ENCODE assay signal across 5 fruit fly cellular contexts in genomic region chr4:982791-983407, dm6.
TF ChIP-seq lines count a peak whose summit lies in the region.

No protein-coding gene starts in this region.

- TF ChIP-seq CTCF in whole organism, embryonic (GFP tag; optimal IDR thresholded peaks at IDR 0.05; lab: Kevin White, UChicago), result peak; percentile 36

TF ChIP-seq in whole organism, adult, 20 proteins besides CTCF, POLR2A, EP300 and RAD21:
- TF ChIP-seq CG7045 (GFP tag; optimal IDR thresholded peaks at IDR 0.05; lab: Kevin White, UChicago) (no peak), CG33017 (tag; optimal IDR thresholded peaks at IDR 0.05; lab: Kevin White, UChicago) (no peak), CG5204 (GFP tag; optimal IDR thresholded peaks at IDR 0.05; lab: Kevin White, UChicago) (no peak), tj (GFP tag; optimal IDR thresholded peaks at IDR 0.05; lab: Kevin White, UChicago) (no peak), kay (GFP tag; lab: Kevin White, UChicago; ENCODE audit: borderline replicate concordance) (peak; percentile 71), CG1620 (GFP tag; optimal IDR thresholded peaks at IDR 0.05; lab: Kevin White, UChicago) (no peak)

TF ChIP-seq in whole organism, embryonic, 481 proteins besides CTCF, POLR2A, EP300 and RAD21 (continues in another document):
- peak; percentile 53 for TF ChIP-seq CG17568 (GFP tag; optimal IDR thresholded peaks at IDR 0.05; lab: Kevin White, UChicago)
- peak; percentile 70 for TF ChIP-seq Asciz (GFP tag; optimal IDR thresholded peaks at IDR 0.05; lab: Kevin White, UChicago)
- TF ChIP-seq Abd-B (GFP tag; optimal IDR thresholded peaks at IDR 0.05; lab: Kevin White, UChicago), result no peak
- peak; percentile 77 for TF ChIP-seq PHDP (tag; optimal IDR thresholded peaks at IDR 0.05; lab: Kevin White, UChicago)
- TF ChIP-seq CG10366 (GFP tag; IDR thresholded peaks at IDR 0.05; lab: Robert Waterston, UW), result no peak
- peak; percentile 80 for TF ChIP-seq CG8924 (tag; optimal IDR thresholded peaks at IDR 0.05; lab: Kevin White, UChicago)
- no peak for TF ChIP-seq jigr1 (GFP tag; IDR thresholded peaks at IDR 0.05; lab: Robert Waterston, UW)
- TF ChIP-seq al (GFP tag; IDR thresholded peaks at IDR 0.05; lab: Robert Waterston, UW), result no peak
- peak; percentile 3 for TF ChIP-seq CG15073 (GFP tag; optimal IDR thresholded peaks at IDR 0.05; lab: Kevin White, UChicago)
- peak; percentile 72 for TF ChIP-seq bab2 (GFP tag; optimal IDR thresholded peaks at IDR 0.05; lab: Kevin White, UChicago)
- peak; percentile 58 for TF ChIP-seq CG11723 (GFP tag; optimal IDR thresholded peaks at IDR 0.05; lab: Kevin White, UChicago)
- TF ChIP-seq CG2202 (tag; optimal IDR thresholded peaks at IDR 0.05; lab: Kevin White, UChicago), result peak; percentile 55
- TF ChIP-seq CG6175 (GFP tag; IDR thresholded peaks at IDR 0.05; lab: Robert Waterston, UW), result no peak
- peak; percentile 63 for TF ChIP-seq Dad (GFP tag; optimal IDR thresholded peaks at IDR 0.05; lab: Kevin White, UChicago)
- 0 out of 2 replicates have a peak, but pooled peaks have one; percentile 18 for TF ChIP-seq CG4360 (GFP tag; IDR thresholded peaks at IDR 0.05; lab: Robert Waterston, UW)
- TF ChIP-seq fd3F (GFP tag; optimal IDR thresholded peaks at IDR 0.05; lab: Kevin White, UChicago), result peak; percentile 38
- TF ChIP-seq Hr3 (GFP tag; optimal IDR thresholded peaks at IDR 0.05; lab: Kevin White, UChicago), result peak; percentile 67
- TF ChIP-seq Usf (GFP tag; optimal IDR thresholded peaks at IDR 0.05; lab: Kevin White, UChicago), result no peak
- no peak for TF ChIP-seq cas (GFP tag; IDR thresholded peaks at IDR 0.05; lab: Robert Waterston, UW)
- peak; percentile 85 for TF ChIP-seq CG12391 (tag; optimal IDR thresholded peaks at IDR 0.05; lab: Kevin White, UChicago)
- peak; percentile 65 for TF ChIP-seq Hsf (GFP tag; optimal IDR thresholded peaks at IDR 0.05; lab: Kevin White, UChicago)
- TF ChIP-seq Nf-YB (GFP tag; optimal IDR thresholded peaks at IDR 0.05; lab: Kevin White, UChicago), result peak; percentile 61

TF ChIP-seq in whole organism, prepupa, 60 proteins besides CTCF, POLR2A, EP300 and RAD21 (continues in another document):
- peak; percentile 13 for TF ChIP-seq CG8632 (GFP tag; optimal IDR thresholded peaks at IDR 0.05; lab: Kevin White, UChicago)
- peak; percentile 29 for TF ChIP-seq OdsH (GFP tag; optimal IDR thresholded peaks at IDR 0.05; lab: Kevin White, UChicago)
- TF ChIP-seq CG7368 (GFP tag; optimal IDR thresholded peaks at IDR 0.05; lab: Kevin White, UChicago), result no peak
- TF ChIP-seq Lpt (GFP tag; optimal IDR thresholded peaks at IDR 0.05; lab: Kevin White, UChicago), result no peak
- TF ChIP-seq vri (GFP tag; optimal IDR thresholded peaks at IDR 0.05; lab: Kevin White, UChicago), result peak; percentile 21
- TF ChIP-seq CG9139 (GFP tag; optimal IDR thresholded peaks at IDR 0.05; lab: Kevin White, UChicago), result no peak
- no peak for TF ChIP-seq fd59A (GFP tag; optimal IDR thresholded peaks at IDR 0.05; lab: Kevin White, UChicago)
- no peak for TF ChIP-seq spab (GFP tag; optimal IDR thresholded peaks at IDR 0.05; lab: Kevin White, UChicago)
- no peak for TF ChIP-seq dsx (GFP tag; optimal IDR thresholded peaks at IDR 0.05; lab: Kevin White, UChicago; ENCODE audit: poor library complexity, severe bottlenecking)
- TF ChIP-seq ss (GFP tag; optimal IDR thresholded peaks at IDR 0.05; lab: Kevin White, UChicago), result no peak
- no peak for TF ChIP-seq net (GFP tag; optimal IDR thresholded peaks at IDR 0.05; lab: Kevin White, UChicago)
- no peak for TF ChIP-seq CG32006 (GFP tag; optimal IDR thresholded peaks at IDR 0.05; lab: Kevin White, UChicago)
- no peak for TF ChIP-seq fkh (GFP tag; optimal IDR thresholded peaks at IDR 0.05; lab: Kevin White, UChicago)
- TF ChIP-seq Sox102F (GFP tag; optimal IDR thresholded peaks at IDR 0.05; lab: Kevin White, UChicago), result peak; percentile 26
- TF ChIP-seq CG8319 (GFP tag; optimal IDR thresholded peaks at IDR 0.05; lab: Kevin White, UChicago), result no peak
- no peak for TF ChIP-seq CG3919 (GFP tag; optimal IDR thresholded peaks at IDR 0.05; lab: Kevin White, UChicago)
- peak; percentile 22 for TF ChIP-seq Smox (GFP tag; optimal IDR thresholded peaks at IDR 0.05; lab: Kevin White, UChicago)
- peak; percentile 48 for TF ChIP-seq esn (GFP tag; optimal IDR thresholded peaks at IDR 0.05; lab: Kevin White, UChicago)
- no peak for TF ChIP-seq achi (GFP tag; optimal IDR thresholded peaks at IDR 0.05; lab: Kevin White, UChicago)
- TF ChIP-seq Hr39 (GFP tag; optimal IDR thresholded peaks at IDR 0.05; lab: Kevin White, UChicago), result peak; percentile 50
- TF ChIP-seq dac (GFP tag; optimal IDR thresholded peaks at IDR 0.05; lab: Kevin White, UChicago), result no peak
- TF ChIP-seq CG6854 (GFP tag; optimal IDR thresholded peaks at IDR 0.05; lab: Kevin White, UChicago), result no peak
- TF ChIP-seq Sox14 (GFP tag; optimal IDR thresholded peaks at IDR 0.05; lab: Kevin White, UChicago), result peak; percentile 16

TF ChIP-seq in whole organism, pupa, 21 proteins besides CTCF, POLR2A, EP300 and RAD21:
- TF ChIP-seq Pif1A (GFP tag; optimal IDR thresholded peaks at IDR 0.05; lab: Kevin White, UChicago), result peak; percentile 14
- TF ChIP-seq Ets98B (GFP tag; IDR thresholded peaks at IDR 0.05; lab: Robert Waterston, UW), result no peak
- no peak for TF ChIP-seq D1 (tag; optimal IDR thresholded peaks at IDR 0.05; lab: Kevin White, UChicago)

TF ChIP-seq in whole organism, wandering third instar larva, 38 proteins besides CTCF, POLR2A, EP300 and RAD21:
- no peak for TF ChIP-seq HLH106 (tag; optimal IDR thresholded peaks at IDR 0.05; lab: Kevin White, UChicago)
- TF ChIP-seq jim (GFP tag; optimal IDR thresholded peaks at IDR 0.05; lab: Kevin White, UChicago), result no peak
- TF ChIP-seq CrebA (GFP tag; optimal IDR thresholded peaks at IDR 0.05; lab: Kevin White, UChicago; ENCODE audit: borderline replicate concordance), result no peak
- TF ChIP-seq psq (GFP tag; optimal IDR thresholded peaks at IDR 0.05; lab: Kevin White, UChicago), result peak; percentile 28
- no peak for TF ChIP-seq N (GFP tag; optimal IDR thresholded peaks at IDR 0.05; lab: Kevin White, UChicago)
- no peak for TF ChIP-seq pan (optimal IDR thresholded peaks at IDR 0.05; lab: Kevin White, UChicago)
- no peak for TF ChIP-seq Hr78 (GFP tag; optimal IDR thresholded peaks at IDR 0.05; lab: Kevin White, UChicago)
- TF ChIP-seq sv (GFP tag; optimal IDR thresholded peaks at IDR 0.05; lab: Kevin White, UChicago), result peak; percentile 53
- peak; percentile 42 for TF ChIP-seq woc (GFP tag; optimal IDR thresholded peaks at IDR 0.05; lab: Kevin White, UChicago)
- TF ChIP-seq sage (GFP tag; optimal IDR thresholded peaks at IDR 0.05; lab: Kevin White, UChicago), result no peak
- no peak for TF ChIP-seq Rel (GFP tag; optimal IDR thresholded peaks at IDR 0.05; lab: Kevin White, UChicago)
- no peak for TF ChIP-seq Rel (tag; optimal IDR thresholded peaks at IDR 0.05; lab: Kevin White, UChicago)
- TF ChIP-seq Myc (optimal IDR thresholded peaks at IDR 0.05; lab: Kevin White, UChicago), result no peak
- TF ChIP-seq Jra (GFP tag; optimal IDR thresholded peaks at IDR 0.05; lab: Kevin White, UChicago), result peak; percentile 4
- TF ChIP-seq Hnf4 (GFP tag; optimal IDR thresholded peaks at IDR 0.05; lab: Kevin White, UChicago), result peak; percentile 8
- no peak for TF ChIP-seq tai (GFP tag; optimal IDR thresholded peaks at IDR 0.05; lab: Kevin White, UChicago)
- TF ChIP-seq Sp1 (GFP tag; optimal IDR thresholded peaks at IDR 0.05; lab: Kevin White, UChicago), result no peak
- peak; percentile 54 for TF ChIP-seq OdsH (GFP tag; optimal IDR thresholded peaks at IDR 0.05; lab: Kevin White, UChicago)
- TF ChIP-seq h (GFP tag; optimal IDR thresholded peaks at IDR 0.05; lab: Kevin White, UChicago), result peak; percentile 61
- TF ChIP-seq ey (GFP tag; optimal IDR thresholded peaks at IDR 0.05; lab: Kevin White, UChicago), result peak; percentile 57
- TF ChIP-seq usp (GFP tag; optimal IDR thresholded peaks at IDR 0.05; lab: Kevin White, UChicago), result no peak
- TF ChIP-seq CG32264 (GFP tag; optimal IDR thresholded peaks at IDR 0.05; lab: Kevin White, UChicago), result no peak
- no peak for TF ChIP-seq CG9705 (GFP tag; optimal IDR thresholded peaks at IDR 0.05; lab: Kevin White, UChicago)
- no peak for TF ChIP-seq dmrt93B (GFP tag; optimal IDR thresholded peaks at IDR 0.05; lab: Kevin White, UChicago)
- no peak for TF ChIP-seq Abd-B (GFP tag; optimal IDR thresholded peaks at IDR 0.05; lab: Kevin White, UChicago)
- TF ChIP-seq fru (GFP tag; optimal IDR thresholded peaks at IDR 0.05; lab: Kevin White, UChicago), result peak; percentile 62
- no peak for TF ChIP-seq dl (GFP tag; optimal IDR thresholded peaks at IDR 0.05; lab: Kevin White, UChicago; ENCODE audit: insufficient read depth in 1 of 2, partially characterized antibody in 2 of 2)
- no peak for TF ChIP-seq lola (GFP tag; optimal IDR thresholded peaks at IDR 0.05; lab: Kevin White, UChicago)
- no peak for TF ChIP-seq Vsx2 (GFP tag; optimal IDR thresholded peaks at IDR 0.05; lab: Kevin White, UChicago; ENCODE audit: partially characterized antibody)
- TF ChIP-seq Dif (GFP tag; optimal IDR thresholded peaks at IDR 0.05; lab: Kevin White, UChicago; ENCODE audit: partially characterized antibody), result no peak
- TF ChIP-seq Hr83 (GFP tag; optimal IDR thresholded peaks at IDR 0.05; lab: Kevin White, UChicago; ENCODE audit: poor library complexity, severe bottlenecking), result no peak
- no peak for TF ChIP-seq Dfd (GFP tag; optimal IDR thresholded peaks at IDR 0.05; lab: Kevin White, UChicago)
- TF ChIP-seq brk (GFP tag; optimal IDR thresholded peaks at IDR 0.05; lab: Kevin White, UChicago), result no peak
- TF ChIP-seq foxo (GFP tag; optimal IDR thresholded peaks at IDR 0.05; lab: Kevin White, UChicago), result no peak
- TF ChIP-seq GATAd (GFP tag; optimal IDR thresholded peaks at IDR 0.05; lab: Kevin White, UChicago), result no peak
- no peak for TF ChIP-seq dsf (GFP tag; optimal IDR thresholded peaks at IDR 0.05; lab: Kevin White, UChicago; ENCODE audit: borderline replicate concordance)
- no peak for TF ChIP-seq Mio (GFP tag; optimal IDR thresholded peaks at IDR 0.05; lab: Kevin White, UChicago)
- peak; percentile 50 for TF ChIP-seq br (GFP tag; optimal IDR thresholded peaks at IDR 0.05; lab: Kevin White, UChicago)
- TF ChIP-seq rgr (GFP tag; optimal IDR thresholded peaks at IDR 0.05; lab: Kevin White, UChicago), result no peak
